Fruit fly (Drosophila melanogaster) whole organism, wandering third instar larva: ENCODE measurements around the gene Ork1.

Experiments used
- Abd-B ChIP-seq: fragments of >200 bp; optimal IDR thresholded peaks from 2 replicates; lab custom pipeline; 2017; ENCODE audit warnings: missing biosample characterization, missing genetic modification characterization
- CG32264 ChIP-seq: fragments of 200-800 bp; sonication (Bioruptor generic); optimal IDR thresholded peaks from 2 replicates; lab custom pipeline; 2016; ENCODE audit warnings: missing biosample characterization, missing genetic modification characterization
- CrebA ChIP-seq: fragments of 200-800 bp; sonication (Bioruptor generic); optimal IDR thresholded peaks from 2 replicates; lab custom pipeline; 2016; ENCODE audit warnings: missing biosample characterization, mild to moderate bottlenecking, missing genetic modification characterization, borderline replicate concordance
- Dfd ChIP-seq: fragments of >200 bp; optimal IDR thresholded peaks from 2 replicates; lab custom pipeline; 2017; ENCODE audit warnings: missing biosample characterization, missing genetic modification characterization
- GATAd ChIP-seq: sonication (Bioruptor generic); optimal IDR thresholded peaks from 2 replicates; lab custom pipeline; 2016; ENCODE audit warnings: missing biosample characterization, missing genetic modification characterization
- HLH106 ChIP-seq: fragments of 200-800 bp; optimal IDR thresholded peaks from 3 replicates; lab custom pipeline; 2019; ENCODE audit warnings: missing biosample characterization, mild to moderate bottlenecking, missing genetic modification characterization, moderate library complexity
- Hr78 ChIP-seq: fragments of >200 bp; optimal IDR thresholded peaks from 2 replicates; lab custom pipeline; 2017; ENCODE audit warnings: missing biosample characterization, missing genetic modification characterization
- Hr83 ChIP-seq: fragments of 200-300 bp; sonication (Bioruptor generic); optimal IDR thresholded peaks from 2 replicates; lab custom pipeline; 2016; ENCODE audit warnings: missing biosample characterization, mild to moderate bottlenecking, missing genetic modification characterization, moderate library complexity; ENCODE audit not compliant: poor library complexity, severe bottlenecking
- Jra ChIP-seq: sonication (Bioruptor generic); optimal IDR thresholded peaks from 2 replicates; lab custom pipeline; 2016; ENCODE audit warnings: missing biosample characterization, missing genetic modification characterization
- Myc ChIP-seq: fragments of >200 bp; optimal IDR thresholded peaks from 2 replicates; lab custom pipeline; 2017
- OdsH ChIP-seq: fragments of 200-800 bp; sonication (Bioruptor generic); optimal IDR thresholded peaks from 2 replicates; lab custom pipeline; 2016; ENCODE audit warnings: missing biosample characterization, mild to moderate bottlenecking, missing genetic modification characterization
- Rel ChIP-seq, 2 experiments: fragments of 200-800 bp; sonication (Bioruptor generic) in 1 of 2; optimal IDR thresholded peaks; 2 replicates in 1 of 2; 3 replicates in 1 of 2; lab custom pipeline; 2016 to 2019; ENCODE audit warnings: mild to moderate bottlenecking in 2 of 2, missing biosample characterization in 2 of 2, missing genetic modification characterization in 2 of 2, moderate library complexity in 1 of 2
- Sp1 ChIP-seq: fragments of 200-800 bp; sonication (Bioruptor generic); optimal IDR thresholded peaks from 3 replicates; lab custom pipeline; 2019; ENCODE audit warnings: missing biosample characterization, mild to moderate bottlenecking, missing genetic modification characterization, moderate library complexity
- br ChIP-seq: fragments of 200-800 bp; sonication (Bioruptor generic); optimal IDR thresholded peaks from 2 replicates; lab custom pipeline; 2016; ENCODE audit warnings: missing biosample characterization, missing genetic modification characterization
- brk ChIP-seq: fragments of 200-800 bp; sonication (Bioruptor generic); optimal IDR thresholded peaks from 2 replicates; lab custom pipeline; 2016; ENCODE audit warnings: missing biosample characterization, mild to moderate bottlenecking, missing genetic modification characterization
- dmrt93B ChIP-seq: fragments of 200-800 bp; sonication (Bioruptor generic); optimal IDR thresholded peaks from 2 replicates; lab custom pipeline; 2018; ENCODE audit warnings: missing biosample characterization, mild to moderate bottlenecking, missing genetic modification characterization
- ey ChIP-seq: fragments of 200-800 bp; sonication (Bioruptor generic); optimal IDR thresholded peaks from 2 replicates; lab custom pipeline; 2016; ENCODE audit warnings: missing biosample characterization, missing genetic modification characterization
- foxo ChIP-seq, 2 experiments: fragments of 200-800 bp; sonication (Bioruptor generic); optimal IDR thresholded peaks; 2 replicates in 1 of 2; 3 replicates in 1 of 2; lab custom pipeline; 2016 to 2017; ENCODE audit warnings: missing biosample characterization in 2 of 2, missing genetic modification characterization in 2 of 2
- fru ChIP-seq: fragments of 200-800 bp; sonication (Bioruptor generic); optimal IDR thresholded peaks from 3 replicates; lab custom pipeline; 2016; ENCODE audit warnings: missing biosample characterization, mild to moderate bottlenecking, missing genetic modification characterization
- h ChIP-seq: fragments of 200-800 bp; sonication (Bioruptor generic); optimal IDR thresholded peaks from 3 replicates; lab custom pipeline; 2016; ENCODE audit warnings: missing biosample characterization, mild to moderate bottlenecking, missing genetic modification characterization
- jim ChIP-seq: fragments of 175-275, 200-325 bp; sonication (Bioruptor generic); optimal IDR thresholded peaks from 2 replicates; lab custom pipeline; 2016; ENCODE audit warnings: missing biosample characterization, mild to moderate bottlenecking, missing genetic modification characterization
- lola ChIP-seq: fragments of >200 bp; optimal IDR thresholded peaks from 2 replicates; lab custom pipeline; 2017; ENCODE audit warnings: missing biosample characterization, missing genetic modification characterization
- psq ChIP-seq: fragments of 200-800 bp; sonication (Bioruptor generic); optimal IDR thresholded peaks from 3 replicates; lab custom pipeline; 2017; ENCODE audit warnings: missing biosample characterization, mild to moderate bottlenecking, missing genetic modification characterization, moderate library complexity
- rgr ChIP-seq: fragments of 200-800 bp; sonication (Bioruptor generic); optimal IDR thresholded peaks from 3 replicates; lab custom pipeline; 2016; ENCODE audit warnings: missing biosample characterization, mild to moderate bottlenecking, missing genetic modification characterization
- sage ChIP-seq: fragments of 200-800 bp; sonication (Bioruptor generic); optimal IDR thresholded peaks from 2 replicates; lab custom pipeline; 2016; ENCODE audit warnings: missing biosample characterization, mild to moderate bottlenecking, missing genetic modification characterization
- sv ChIP-seq: fragments of 200-800 bp; sonication (Bioruptor generic); optimal IDR thresholded peaks from 3 replicates; lab custom pipeline; 2016; ENCODE audit warnings: missing biosample characterization, missing genetic modification characterization
- tai ChIP-seq: sonication (Bioruptor generic); optimal IDR thresholded peaks from 2 replicates; lab custom pipeline; 2016; ENCODE audit warnings: missing biosample characterization, missing genetic modification characterization
- woc ChIP-seq: sonication (Bioruptor generic); optimal IDR thresholded peaks from 2 replicates; lab custom pipeline; 2016; ENCODE audit warnings: missing biosample characterization, mild to moderate bottlenecking, missing genetic modification characterization

The Ork1 gene

dm6 chrX:10886418-10886817 is 4.6 kb downstream of the Ork1 start:
- TF ChIP-seq CrebA (GFP tag; lab: Kevin White, UChicago): no peak
- TF ChIP-seq rgr: peak; percentile 16
- no peak for TF ChIP-seq lola (GFP tag; lab: Kevin White, UChicago)
- TF ChIP-seq HLH106 (tag; lab: Kevin White, UChicago): no peak
- TF ChIP-seq h (GFP tag; lab: Kevin White, UChicago): peak; percentile 37
- peak; percentile 21 for TF ChIP-seq br (GFP tag; lab: Kevin White, UChicago)
- no peak for TF ChIP-seq Myc (lab: Kevin White, UChicago)
- peak; percentile 30 for TF ChIP-seq fru (GFP tag; lab: Kevin White, UChicago)
- peak in 1 of 2 experiments; percentile 46 for TF ChIP-seq foxo (GFP tag; optimal IDR thresholded peaks at IDR 0.05; lab: Kevin White, UChicago)
- TF ChIP-seq tai: no peak
- peak; percentile 18 for TF ChIP-seq ey (GFP tag; lab: Kevin White, UChicago)
- TF ChIP-seq psq (GFP tag; lab: Kevin White, UChicago): no peak
- TF ChIP-seq, all 38 proteins: peak for 6

dm6 chrX:10883740-10884139 is 7.3 kb downstream of the Ork1 start:
- TF ChIP-seq lola (GFP tag; lab: Kevin White, UChicago): no peak
- no peak for TF ChIP-seq rgr
- no peak for TF ChIP-seq ey (GFP tag; lab: Kevin White, UChicago)
- TF ChIP-seq GATAd (GFP tag; lab: Kevin White, UChicago): no peak
- TF ChIP-seq sv (GFP tag; lab: Kevin White, UChicago): no peak
- no peak for TF ChIP-seq sage
- no peak for TF ChIP-seq CG32264 (GFP tag; lab: Kevin White, UChicago)
- no peak for TF ChIP-seq Hr83 (GFP tag; lab: Kevin White, UChicago)
- no peak for TF ChIP-seq h (GFP tag; lab: Kevin White, UChicago)
- TF ChIP-seq tai: no peak
- no peak for TF ChIP-seq brk (GFP tag; lab: Kevin White, UChicago)
- TF ChIP-seq dmrt93B: no peak
- no peak for TF ChIP-seq Dfd (GFP tag; lab: Kevin White, UChicago)
- TF ChIP-seq Hr78 (GFP tag; lab: Kevin White, UChicago): no peak
- TF ChIP-seq Abd-B (GFP tag; lab: Kevin White, UChicago): no peak
- no peak for TF ChIP-seq fru (GFP tag; lab: Kevin White, UChicago)

- TF ChIP-seq h (GFP tag; lab: Kevin White, UChicago) (peak; percentile 13), br (GFP tag; lab: Kevin White, UChicago) (no peak), Rel (GFP tag; optimal IDR thresholded peaks at IDR 0.05; lab: Kevin White, UChicago) (no peak), Rel (tag; optimal IDR thresholded peaks at IDR 0.05; lab: Kevin White, UChicago) (peak; percentile 8), OdsH (GFP tag; lab: Kevin White, UChicago) (no peak), Hr78 (GFP tag; lab: Kevin White, UChicago) (no peak)
Observed at dm6 chrX:10882786-10883185, 8.3 kb downstream of the Ork1 start.

dm6 chrX:10877087-10877935 is 13.7 kb downstream of the Ork1 start, which contains the start of gene CG1637:
Gene CG1637 (minus strand): TSS chrX:10877893.
- TF ChIP-seq foxo (GFP tag; optimal IDR thresholded peaks at IDR 0.05; lab: Kevin White, UChicago) (peak in 1 of 2 experiments; percentile 10), Myc (lab: Kevin White, UChicago) (no peak), OdsH (GFP tag; lab: Kevin White, UChicago) (peak; percentile 2), sv (GFP tag; lab: Kevin White, UChicago) (no peak), Rel (GFP tag; optimal IDR thresholded peaks at IDR 0.05; lab: Kevin White, UChicago) (no peak), Rel (tag; optimal IDR thresholded peaks at IDR 0.05; lab: Kevin White, UChicago) (peak; percentile 75), Hr83 (GFP tag; lab: Kevin White, UChicago) (no peak), fru (GFP tag; lab: Kevin White, UChicago) (peak; percentile 61)

dm6 chrX:10876451-10876850 is 14.6 kb downstream of the Ork1 start:
- TF ChIP-seq Rel (GFP tag; optimal IDR thresholded peaks at IDR 0.05; lab: Kevin White, UChicago): no peak
- TF ChIP-seq Rel (tag; optimal IDR thresholded peaks at IDR 0.05; lab: Kevin White, UChicago): peak; percentile 96
- no peak for TF ChIP-seq woc (GFP tag; lab: Kevin White, UChicago)

dm6 chrX:10869045-10869444 is 22.0 kb downstream of the Ork1 start, which contains the start of gene CG2157:
Gene CG2157 (plus strand): TSS chrX:10869284.
- no peak for TF ChIP-seq lola (GFP tag; lab: Kevin White, UChicago)
- TF ChIP-seq Sp1 (GFP tag; lab: Kevin White, UChicago): no peak
- no peak for TF ChIP-seq h (GFP tag; lab: Kevin White, UChicago)
- TF ChIP-seq sv (GFP tag; lab: Kevin White, UChicago): no peak
- TF ChIP-seq Hr78 (GFP tag; lab: Kevin White, UChicago): no peak
- no peak for TF ChIP-seq psq (GFP tag; lab: Kevin White, UChicago)
- TF ChIP-seq Dfd (GFP tag; lab: Kevin White, UChicago): no peak
- no peak for TF ChIP-seq jim (GFP tag; lab: Kevin White, UChicago)
- no peak for TF ChIP-seq Jra (GFP tag; lab: Kevin White, UChicago)
- TF ChIP-seq Hr83 (GFP tag; lab: Kevin White, UChicago): no peak
